Worm (Caenorhabditis elegans): ENCODE data around the gene C09G9.5.
A peak's percentile ranks its signal among the peaks of the same experiment; 100 is the strongest.

Gene C09G9.5

ce11 chrIV:8921956-8922355 is 35.6 kb downstream of the C09G9.5 start, which contains the start of gene D1046.16 (continued):
- TF ChIP-seq F55B11.4 (tag; optimal IDR thresholded peaks at IDR 0.05; ENCODE audit: borderline replicate concordance, insufficient read depth), result no peak
- TF ChIP-seq attf-5 (GFP tag; optimal IDR thresholded peaks at IDR 0.05), result peak; percentile 58
- TF ChIP-seq somi-1 (GFP tag; optimal IDR thresholded peaks at IDR 0.05), result no peak
- no peak for TF ChIP-seq ztf-18 (tag; optimal IDR thresholded peaks at IDR 0.05)
- TF ChIP-seq snpc-3.4 (tag; optimal IDR thresholded peaks at IDR 0.05), result no peak
- TF ChIP-seq mcd-1 (GFP tag; IDR thresholded peaks at IDR 0.05), result no peak
- TF ChIP-seq unc-130 (GFP tag; optimal IDR thresholded peaks at IDR 0.05), result no peak
- TF ChIP-seq cebp-1 (GFP tag; IDR thresholded peaks at IDR 0.05), result no peak
- TF ChIP-seq cebp-1 (tag; optimal IDR thresholded peaks at IDR 0.05), result peak; percentile 26
- TF ChIP-seq T07F8.4 (tag; optimal IDR thresholded peaks at IDR 0.05), result no peak
- TF ChIP-seq ztf-25 (GFP tag; IDR thresholded peaks at IDR 0.05), result no peak
- TF ChIP-seq ets-4 (GFP tag; optimal IDR thresholded peaks at IDR 0.05), result no peak
- TF ChIP-seq F57A8.1 (GFP tag; optimal IDR thresholded peaks at IDR 0.05), result no peak
- no peak for TF ChIP-seq lsy-27 (tag; optimal IDR thresholded peaks at IDR 0.05; ENCODE audit: borderline replicate concordance, insufficient read depth)
- TF ChIP-seq dox-1 (GFP tag; IDR thresholded peaks at IDR 0.05), result 0 out of 2 replicates have a peak, but pooled peaks have one; percentile 53
- TF ChIP-seq lin-26 (GFP tag; IDR thresholded peaks at IDR 0.05), result 0 out of 2 replicates have a peak, but pooled peaks have one; percentile 33
- TF ChIP-seq hlh-26 (GFP tag; conservative IDR thresholded peaks at IDR 0.05), result no peak
- TF ChIP-seq F49E8.2 (tag; optimal IDR thresholded peaks at IDR 0.05; ENCODE audit: insufficient read depth), result no peak
- TF ChIP-seq tbx-9 (tag; optimal IDR thresholded peaks at IDR 0.05; ENCODE audit: borderline replicate concordance), result no peak
- TF ChIP-seq ceh-79 (tag; optimal IDR thresholded peaks at IDR 0.05), result no peak
- TF ChIP-seq hmg-1.2 (GFP tag; IDR thresholded peaks at IDR 0.05), result peak; percentile 52; the same call in 1 of the 2 replicates
- TF ChIP-seq C06A6.2 (GFP tag; conservative IDR thresholded peaks at IDR 0.05), result no peak
- no peak for TF ChIP-seq ccch-3 (GFP tag; optimal IDR thresholded peaks at IDR 0.05)
- no peak for TF ChIP-seq madf-6 (GFP tag; IDR thresholded peaks at IDR 0.05)
- no peak for TF ChIP-seq mel-28 (tag; optimal IDR thresholded peaks at IDR 0.05; ENCODE audit: borderline replicate concordance)
- no peak for TF ChIP-seq repo-1 (tag; optimal IDR thresholded peaks at IDR 0.05)
- TF ChIP-seq him-1 (tag; optimal IDR thresholded peaks at IDR 0.05), result no peak
- TF ChIP-seq madf-10 (tag; optimal IDR thresholded peaks at IDR 0.05), result no peak
- no peak for TF ChIP-seq xnd-1 (tag; optimal IDR thresholded peaks at IDR 0.05)
- TF ChIP-seq B0035.1 (tag; optimal IDR thresholded peaks at IDR 0.05), result no peak
- no peak for TF ChIP-seq ztf-28 (GFP tag; IDR thresholded peaks at IDR 0.05)
- TF ChIP-seq nhr-80 (tag; optimal IDR thresholded peaks at IDR 0.05), result peak; percentile 69
- no peak for TF ChIP-seq F52B5.7 (tag; optimal IDR thresholded peaks at IDR 0.05)
- TF ChIP-seq atf-7 (tag; optimal IDR thresholded peaks at IDR 0.05), result no peak
- TF ChIP-seq ceh-27 (GFP tag; optimal IDR thresholded peaks at IDR 0.05), result peak; percentile 51
- TF ChIP-seq C17E4.6 (GFP tag; IDR thresholded peaks at IDR 0.05), result no peak
- TF ChIP-seq F39B2.1 (GFP tag; IDR thresholded peaks at IDR 0.05), result no peak
- no peak for TF ChIP-seq dpff-1 (tag; optimal IDR thresholded peaks at IDR 0.05)
- TF ChIP-seq madf-3 (GFP tag; IDR thresholded peaks at IDR 0.05), result no peak
- no peak for TF ChIP-seq rpc-1 (optimal IDR thresholded peaks at IDR 0.05)
- TF ChIP-seq rpc-1 (tag; optimal IDR thresholded peaks at IDR 0.05), result no peak
- TF ChIP-seq gei-17 (GFP tag; optimal IDR thresholded peaks at IDR 0.05), result no peak
- no peak for TF ChIP-seq hmg-20 (GFP tag; IDR thresholded peaks at IDR 0.05)
- TF ChIP-seq nhr-27 (tag; optimal IDR thresholded peaks at IDR 0.05), result no peak
- TF ChIP-seq ztf-22 (GFP tag; optimal IDR thresholded peaks at IDR 0.05), result no peak
- no peak for TF ChIP-seq F10E7.11 (tag; optimal IDR thresholded peaks at IDR 0.05)
- TF ChIP-seq zfh-2 (GFP tag; conservative IDR thresholded peaks at IDR 0.05), result no peak
- TF ChIP-seq cebp-2 (GFP tag; IDR thresholded peaks at IDR 0.05), result no peak

Data from whole organism, young adult.